Fruit fly (Drosophila melanogaster): Measurements from ENCODE around the gene Lrp4.

Lrp4 gene

DNA sequence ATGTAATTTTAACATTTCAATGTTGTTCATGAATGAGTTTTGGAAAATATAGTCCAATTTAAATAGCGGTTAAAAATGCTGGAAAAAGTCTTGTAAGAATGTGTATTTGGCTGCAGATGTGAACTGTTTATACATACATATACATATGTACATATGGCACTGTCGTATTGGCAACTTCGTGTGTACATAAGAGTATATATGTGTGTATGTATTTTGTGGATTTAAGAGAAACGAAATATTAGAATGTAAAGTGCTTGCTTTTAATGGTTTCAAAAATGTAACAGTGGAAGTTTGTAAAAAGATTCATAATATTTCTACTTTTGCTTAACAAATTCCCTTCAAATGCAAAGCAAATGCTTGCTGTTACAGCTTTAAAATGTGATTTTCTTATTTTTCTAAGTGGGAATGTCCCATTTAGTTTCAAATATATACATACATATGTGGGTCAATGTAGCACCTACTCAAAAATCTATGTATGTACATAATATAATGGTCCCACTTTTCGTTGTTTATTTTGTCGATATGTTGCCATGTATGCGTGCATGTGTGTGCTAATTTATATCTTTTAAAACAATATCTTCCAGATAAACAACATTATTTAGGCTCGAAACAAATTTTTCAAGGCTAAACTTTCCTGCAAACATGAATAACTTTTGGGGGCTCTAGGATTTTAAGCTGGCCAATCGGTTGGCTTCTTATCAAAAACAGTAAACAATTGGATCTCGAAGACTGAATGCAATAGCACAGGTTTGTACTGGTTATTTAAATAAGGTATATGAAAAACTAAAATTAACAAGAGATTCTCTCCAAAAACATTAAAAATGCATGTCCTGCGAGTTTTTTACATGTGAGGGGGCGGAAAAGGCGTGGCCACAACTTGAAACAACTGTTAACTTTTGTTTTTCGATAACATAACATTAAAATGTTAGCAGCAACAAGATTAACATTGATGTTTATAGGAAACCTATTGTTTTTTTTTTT is 39.6 kb upstream of the Lrp4 start (continued):
- TF ChIP-seq CG8765 (GFP tag; IDR thresholded peaks at IDR 0.05) (no peak), CG30403 (GFP tag; optimal IDR thresholded peaks at IDR 0.05) (no peak), CG1647 (GFP tag; optimal IDR thresholded peaks at IDR 0.05) (peak; percentile 41), CG34376 (GFP tag; optimal IDR thresholded peaks at IDR 0.05) (peak; percentile 92), Ravus (GFP tag; IDR thresholded peaks at IDR 0.05) (no peak), CG15514 (GFP tag; optimal IDR thresholded peaks at IDR 0.05) (peak; percentile 78), dmrt11E (tag; optimal IDR thresholded peaks at IDR 0.05) (peak; percentile 19), CG17359 (tag; optimal IDR thresholded peaks at IDR 0.05) (peak; percentile 78), Myb (GFP tag; optimal IDR thresholded peaks at IDR 0.05) (peak; percentile 15), Eip74EF (GFP tag; optimal IDR thresholded peaks at IDR 0.05) (no peak), kay (GFP tag; optimal IDR thresholded peaks at IDR 0.05) (peak; percentile 31), Pdp1 (GFP tag; optimal IDR thresholded peaks at IDR 0.05) (peak in 1 of 2 experiments; percentile 23), mam (GFP tag; optimal IDR thresholded peaks at IDR 0.05) (peak; percentile 4), CG1024 (GFP tag; IDR thresholded peaks at IDR 0.05) (0 out of 2 replicates have a peak, but pooled peaks have one; percentile 2), CG13624 (GFP tag; optimal IDR thresholded peaks at IDR 0.05) (peak; percentile 47), amos (GFP tag; IDR thresholded peaks at IDR 0.05; ENCODE audit: partially characterized antibody) (no peak), Awh (GFP tag; IDR thresholded peaks at IDR 0.05) (peak; percentile 77), B-H2 (GFP tag; optimal IDR thresholded peaks at IDR 0.05) (peak; percentile 84), prd (optimal IDR thresholded peaks at IDR 0.05) (no peak), prd (GFP tag; IDR thresholded peaks at IDR 0.05) (0 out of 3 replicates have a peak, but pooled peaks have one; percentile 20), gro (GFP tag; optimal IDR thresholded peaks at IDR 0.05) (peak; percentile 16), CG12219 (GFP tag; optimal IDR thresholded peaks at IDR 0.05) (peak; percentile 68), Sin3A (optimal IDR thresholded peaks at IDR 0.05) (no peak), Fer1 (GFP tag; optimal IDR thresholded peaks at IDR 0.05) (peak; percentile 90), CG11398 (GFP tag; optimal IDR thresholded peaks at IDR 0.05) (peak; percentile 31), HmgD (GFP tag; optimal IDR thresholded peaks at IDR 0.05) (no peak), CG7987 (GFP tag; optimal IDR thresholded peaks at IDR 0.05) (peak; percentile 83), vvl (GFP tag; IDR thresholded peaks at IDR 0.05) (peak; percentile 49; the same call in 1 of the 2 replicates), fd102C (GFP tag; optimal IDR thresholded peaks at IDR 0.05) (no peak), bbx (GFP tag; IDR thresholded peaks at IDR 0.05; ENCODE audit: partially characterized antibody) (no peak), otp (GFP tag; IDR thresholded peaks at IDR 0.05) (0 out of 3 replicates have a peak, but pooled peaks have one; percentile 51), Hmx (GFP tag; optimal IDR thresholded peaks at IDR 0.05) (no peak), CG3163 (GFP tag; optimal IDR thresholded peaks at IDR 0.05) (peak; percentile 57), CG11247 (GFP tag; IDR thresholded peaks at IDR 0.05) (0 out of 2 replicates have a peak, but pooled peaks have one; percentile 28), Mes4 (GFP tag; optimal IDR thresholded peaks at IDR 0.05) (peak; percentile 33), pho (GFP tag; optimal IDR thresholded peaks at IDR 0.05) (peak; percentile 38), Dip3 (GFP tag; optimal IDR thresholded peaks at IDR 0.05) (peak; percentile 35), ERR (GFP tag; optimal IDR thresholded peaks at IDR 0.05) (peak; percentile 41), vfl (GFP tag; optimal IDR thresholded peaks at IDR 0.05) (no peak), CG9932 (GFP tag; IDR thresholded peaks at IDR 0.05) (no peak), CG6654 (GFP tag; optimal IDR thresholded peaks at IDR 0.05) (no peak), CG32772 (GFP tag; IDR thresholded peaks at IDR 0.05) (no peak), sc (optimal IDR thresholded peaks at IDR 0.05) (no peak), sc (GFP tag; optimal IDR thresholded peaks at IDR 0.05) (no peak), CG5180 (GFP tag; optimal IDR thresholded peaks at IDR 0.05) (no peak), rib (GFP tag; IDR thresholded peaks at IDR 0.05) (peak; percentile 20; the same call in 1 of the 2 replicates), HHEX (GFP tag; optimal IDR thresholded peaks at IDR 0.05) (peak; percentile 85), fd3F (GFP tag; optimal IDR thresholded peaks at IDR 0.05) (peak; percentile 65), tna (GFP tag; IDR thresholded peaks at IDR 0.05; ENCODE audit: partially characterized antibody) (no peak)
